Fruit fly (Drosophila melanogaster): Measurements from ENCODE around the gene CG7149.

DNA sequence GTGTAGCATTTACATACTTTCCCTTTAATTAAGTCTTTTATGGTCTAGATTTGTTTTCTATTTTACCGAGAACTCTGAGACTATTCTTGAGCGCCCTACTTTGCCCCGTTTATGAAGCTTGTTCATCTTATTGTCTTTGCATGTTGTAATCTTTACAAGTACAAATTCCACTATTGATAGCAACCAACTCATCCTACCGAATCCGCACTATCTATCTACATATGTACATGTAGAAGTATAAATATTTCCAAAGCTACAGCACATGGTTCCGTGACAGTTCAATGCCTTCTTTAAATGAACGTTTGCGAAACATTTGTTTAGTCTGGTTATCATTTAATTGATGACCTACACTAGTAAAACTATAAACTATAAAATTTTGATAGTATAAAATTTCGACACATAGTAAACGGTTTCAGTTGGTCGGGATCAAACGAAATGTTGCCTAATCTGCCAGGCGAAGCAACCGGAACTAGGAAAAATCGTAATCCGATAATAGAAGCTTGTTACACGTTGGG is 1.3 kb downstream of the CG7149 start:
- TF ChIP-seq CG33017 (tag; optimal IDR thresholded peaks at IDR 0.05) (no peak), tj (GFP tag; optimal IDR thresholded peaks at IDR 0.05) (no peak), bab1 (GFP tag; optimal IDR thresholded peaks at IDR 0.05) (no peak), CG14711 (tag; optimal IDR thresholded peaks at IDR 0.05) (no peak), cnc (optimal IDR thresholded peaks at IDR 0.05) (no peak), ovo (GFP tag; optimal IDR thresholded peaks at IDR 0.05) (no peak), CG7045 (GFP tag; optimal IDR thresholded peaks at IDR 0.05) (no peak), cic (GFP tag; optimal IDR thresholded peaks at IDR 0.05) (no peak), CG7101 (tag; optimal IDR thresholded peaks at IDR 0.05) (no peak), Hr96 (GFP tag; optimal IDR thresholded peaks at IDR 0.05) (no peak), CG12768 (GFP tag; optimal IDR thresholded peaks at IDR 0.05) (no peak), CG11617 (GFP tag; optimal IDR thresholded peaks at IDR 0.05) (no peak), Crg-1 (GFP tag; optimal IDR thresholded peaks at IDR 0.05) (no peak)
